Worm (Caenorhabditis elegans) whole organism, L4 larva: ENCODE data around the gene C49F8.15.

Experiments
- D1046.2 ChIP-seq: fragments of 200-800 bp; sonication (Bioruptor generic); IDR thresholded peaks from 2 replicates; pipeline ENCODE4 v1.3.6; 2022; ENCODE audit warnings: missing genetic modification characterization, missing compliant biosample characterization
- F10B5.3 ChIP-seq: sonication (generic microtip); optimal IDR thresholded peaks from 2 replicates; lab custom pipeline; 2016; ENCODE audit warnings: mild to moderate bottlenecking, missing genetic modification characterization, missing compliant biosample characterization
- T20F7.1 ChIP-seq: fragments of 200-800 bp; sonication (Bioruptor generic); optimal IDR thresholded peaks from 2 replicates; lab custom pipeline; 2018; ENCODE audit warnings: mild to moderate bottlenecking, missing genetic modification characterization, missing compliant biosample characterization
- Y48G9A.11 ChIP-seq: fragments of 200-800 bp; sonication (Bioruptor generic); IDR thresholded peaks from 2 replicates; pipeline ENCODE4 v1.3.6; 2022; ENCODE audit warnings: missing genetic modification reagents, missing genetic modification characterization, missing compliant biosample characterization
- ZK546.5 ChIP-seq, 2 experiments: sonication (generic microtip); optimal IDR thresholded peaks; 2 replicates each; lab custom pipeline; 2017; ENCODE audit warnings: missing biosample characterization in 2 of 2, missing genetic modification characterization in 2 of 2
- aha-1 ChIP-seq: fragments of 150-350 bp; peaks from one replicate; lab custom pipeline; 2014; ENCODE audit warnings: missing biosample characterization, missing genetic modification characterization
- aly-2 ChIP-seq: sonication (generic microtip); optimal IDR thresholded peaks from 2 replicates; lab custom pipeline; 2018; ENCODE audit warnings: missing biosample characterization, missing genetic modification characterization
- ama-1 ChIP-seq: fragments of 150-350 bp; optimal IDR thresholded peaks from 2 replicates; lab custom pipeline; 2014; ENCODE audit warnings: inconsistent platforms, mixed read lengths
- arid-1 ChIP-seq: fragments of 200-800 bp; sonication (Bioruptor generic); conservative IDR thresholded peaks from 2 replicates; pipeline ENCODE4 v1.3.6; 2022; ENCODE audit warnings: missing genetic modification reagents, missing genetic modification characterization, missing compliant biosample characterization
- ceh-20 ChIP-seq: fragments of 200-800 bp; sonication (Bioruptor generic); IDR thresholded peaks from 2 replicates; pipeline ENCODE4 v1.3.6; 2022; ENCODE audit warnings: missing genetic modification reagents, missing genetic modification characterization, missing compliant biosample characterization
- ceh-32 ChIP-seq: sonication (generic microtip); optimal IDR thresholded peaks from 2 replicates; lab custom pipeline; 2016; ENCODE audit warnings: mild to moderate bottlenecking, missing genetic modification characterization, missing compliant biosample characterization; ENCODE audit not compliant: poor library complexity
- ceh-82 ChIP-seq: sonication (generic microtip); optimal IDR thresholded peaks from 2 replicates; lab custom pipeline; 2017; ENCODE audit warnings: missing biosample characterization, missing genetic modification characterization
- ces-1 ChIP-seq: fragments of 150-350 bp; sonication (generic microtip); optimal IDR thresholded peaks from 4 replicates; lab custom pipeline; 2014; ENCODE audit warnings: missing biosample characterization, missing genetic modification reagents, missing genetic modification characterization
- cey-2 ChIP-seq: sonication (generic microtip); optimal IDR thresholded peaks from 3 replicates; lab custom pipeline; 2017; ENCODE audit warnings: missing genetic modification characterization, mild to moderate bottlenecking, missing compliant biosample characterization, antibody characterized with exemption, borderline replicate concordance; ENCODE audit not compliant: insufficient read depth
- dmd-6 ChIP-seq: fragments of 200-800 bp; sonication (Bioruptor generic); IDR thresholded peaks from 2 replicates; pipeline ENCODE4 v1.3.6; 2022; ENCODE audit warnings: missing genetic modification reagents, missing genetic modification characterization, missing compliant biosample characterization
- dmd-8 ChIP-seq: fragments of 200-800 bp; sonication (Bioruptor generic); IDR thresholded peaks from 2 replicates; pipeline ENCODE4 v1.3.6; 2022; ENCODE audit warnings: missing genetic modification characterization, missing compliant biosample characterization
- egl-27 ChIP-seq: sonication (generic microtip); optimal IDR thresholded peaks from 3 replicates; lab custom pipeline; 2017; ENCODE audit warnings: missing biosample characterization, missing genetic modification reagents, missing genetic modification characterization
- egl-43 ChIP-seq: fragments of 200-800 bp; sonication (Bioruptor generic); IDR thresholded peaks from 2 replicates; pipeline ENCODE4 v1.3.6; 2022; ENCODE audit warnings: missing genetic modification reagents, missing genetic modification characterization, missing compliant biosample characterization
- gei-8 ChIP-seq: fragments of 200-800 bp; sonication (Bioruptor generic); optimal IDR thresholded peaks from 2 replicates; lab custom pipeline; 2018; ENCODE audit warnings: mild to moderate bottlenecking, missing genetic modification characterization, missing compliant biosample characterization
- hlh-30 ChIP-seq: sonication (generic microtip); optimal IDR thresholded peaks from 2 replicates; lab custom pipeline; 2017; ENCODE audit warnings: antibody characterized with exemption, mild to moderate bottlenecking, missing genetic modification characterization, missing compliant biosample characterization; ENCODE audit not compliant: insufficient read depth
- hmg-1.1 ChIP-seq: fragments of 200-800 bp; sonication (Bioruptor generic); IDR thresholded peaks from 2 replicates; pipeline ENCODE4 v1.3.6; 2022; ENCODE audit warnings: missing genetic modification reagents, missing genetic modification characterization, missing compliant biosample characterization
- lin-13 ChIP-seq: fragments of 150-350 bp; optimal IDR thresholded peaks from 2 replicates; lab custom pipeline; 2014; ENCODE audit warnings: missing biosample characterization, missing genetic modification reagents, missing genetic modification characterization
- lin-15B ChIP-seq: fragments of 150-350 bp; sonication (generic microtip); optimal IDR thresholded peaks from 3 replicates; lab custom pipeline; 2014; ENCODE audit warnings: missing biosample characterization, missing genetic modification characterization
- lin-38 ChIP-seq: fragments of 200-800 bp; sonication (Bioruptor generic); IDR thresholded peaks from 2 replicates; pipeline ENCODE4 v1.3.6; 2022; ENCODE audit warnings: missing genetic modification reagents, missing genetic modification characterization, missing compliant biosample characterization
- mdl-1 ChIP-seq, 2 experiments: fragments of 150-350 bp in 1 of 2; sonication (generic microtip) in 1 of 2; optimal IDR thresholded peaks; 2 replicates each; lab custom pipeline; 2014 to 2017; ENCODE audit warnings: missing biosample characterization in 2 of 2, missing genetic modification characterization in 2 of 2
- mep-1 ChIP-seq: fragments of 150-350 bp; sonication (generic microtip); optimal IDR thresholded peaks from 3 replicates; lab custom pipeline; 2014; ENCODE audit warnings: missing biosample characterization, missing genetic modification characterization
- mes-2 ChIP-seq: sonication (generic microtip); optimal IDR thresholded peaks from 2 replicates; lab custom pipeline; 2016; ENCODE audit warnings: missing genotype, mild to moderate bottlenecking, missing genetic modification characterization, missing compliant biosample characterization; ENCODE audit not compliant: poor library complexity, severe bottlenecking
- nhr-10 ChIP-seq: fragments of 150-350 bp; optimal IDR thresholded peaks from 2 replicates; lab custom pipeline; 2014; ENCODE audit warnings: missing biosample characterization, missing genetic modification characterization
- nhr-11 ChIP-seq: fragments of 150-350 bp; optimal IDR thresholded peaks from 2 replicates; lab custom pipeline; 2014; ENCODE audit warnings: missing biosample characterization, missing genetic modification characterization
- nhr-48 ChIP-seq: sonication (generic microtip); optimal IDR thresholded peaks from 2 replicates; lab custom pipeline; 2016; ENCODE audit warnings: mild to moderate bottlenecking, missing genetic modification characterization, missing compliant biosample characterization
- nhr-6 ChIP-seq: fragments of 150-350 bp; optimal IDR thresholded peaks from 2 replicates; lab custom pipeline; 2014; ENCODE audit warnings: missing biosample characterization, missing genetic modification characterization
- nhr-76 ChIP-seq: fragments of 150-350 bp; optimal IDR thresholded peaks from 2 replicates; lab custom pipeline; 2014; ENCODE audit warnings: missing biosample characterization, missing genetic modification characterization
- pqm-1 ChIP-seq: sonication (generic microtip); optimal IDR thresholded peaks from 2 replicates; lab custom pipeline; 2017; ENCODE audit warnings: missing biosample characterization, missing genetic modification characterization
- sdz-12 ChIP-seq: fragments of 200-800 bp; sonication (Bioruptor generic); optimal IDR thresholded peaks from 2 replicates; lab custom pipeline; 2018; ENCODE audit warnings: mild to moderate bottlenecking, missing genetic modification characterization, missing compliant biosample characterization
- set-16 ChIP-seq: fragments of 200-800 bp; sonication (Bioruptor generic); IDR thresholded peaks from 2 replicates; pipeline ENCODE4 v1.3.6; 2022; ENCODE audit warnings: missing genetic modification reagents, missing genetic modification characterization, missing compliant biosample characterization
- spr-3 ChIP-seq: fragments of 200-800 bp; sonication (Bioruptor generic); optimal IDR thresholded peaks from 2 replicates; lab custom pipeline; 2018; ENCODE audit warnings: mild to moderate bottlenecking, missing genetic modification characterization, missing compliant biosample characterization
- unc-130 ChIP-seq: sonication (generic microtip); optimal IDR thresholded peaks from 2 replicates; lab custom pipeline; 2016; ENCODE audit warnings: missing genetic modification reagents, missing genetic modification characterization, missing compliant biosample characterization
- unc-39 ChIP-seq: sonication (generic microtip); optimal IDR thresholded peaks from 2 replicates; lab custom pipeline; 2017; ENCODE audit warnings: missing biosample characterization, missing genetic modification characterization
- unc-62 ChIP-seq, 3 experiments: fragments of 150-350 bp in 1 of 3; sonication (generic microtip); optimal IDR thresholded peaks in 2 of 3; peaks in 1 of 3; 1 replicate in 1 of 3; 2 replicates in 2 of 3; lab custom pipeline; 2014 to 2017; ENCODE audit warnings: missing biosample characterization in 3 of 3, missing genetic modification characterization in 3 of 3, missing genetic modification reagents in 3 of 3, missing genotype in 1 of 3
- vab-7 ChIP-seq: fragments of 200-800 bp; sonication (Bioruptor generic); IDR thresholded peaks from 2 replicates; pipeline ENCODE4 v1.3.6; 2022; ENCODE audit warnings: missing genetic modification reagents, missing genetic modification characterization, missing compliant biosample characterization
- zag-1 ChIP-seq: fragments of 150-350 bp; optimal IDR thresholded peaks from 2 replicates; lab custom pipeline; 2014; ENCODE audit warnings: missing biosample characterization, missing genetic modification characterization
- zip-2 ChIP-seq: fragments of 150-350 bp; optimal IDR thresholded peaks from 2 replicates; lab custom pipeline; 2014; ENCODE audit warnings: missing biosample characterization, missing genetic modification characterization
- ztf-7 ChIP-seq: fragments of 150-350 bp; optimal IDR thresholded peaks from 2 replicates; lab custom pipeline; 2014; ENCODE audit warnings: missing biosample characterization, missing genetic modification characterization

C49F8.15 gene

ce11 chrX:13380988-13381742, 18.8 kb upstream of the C49F8.15 start:
- TF ChIP-seq aha-1 (tag; lab: Kevin White, UChicago) (peak; percentile 95), hlh-30 (tag; lab: Kevin White, UChicago) (peak; percentile 0), unc-62 (GFP tag; optimal IDR thresholded peaks at IDR 0.05 in 1 of 2; lab: Kevin White, UChicago) (peak in 1 of 2 experiments; percentile 29), unc-62 (tag; optimal IDR thresholded peaks at IDR 0.05; lab: Kevin White, UChicago) (no peak), lin-13 (GFP tag; lab: Kevin White, UChicago) (no peak), ama-1 (no peak), zip-2 (peak; percentile 95)

DNA sequence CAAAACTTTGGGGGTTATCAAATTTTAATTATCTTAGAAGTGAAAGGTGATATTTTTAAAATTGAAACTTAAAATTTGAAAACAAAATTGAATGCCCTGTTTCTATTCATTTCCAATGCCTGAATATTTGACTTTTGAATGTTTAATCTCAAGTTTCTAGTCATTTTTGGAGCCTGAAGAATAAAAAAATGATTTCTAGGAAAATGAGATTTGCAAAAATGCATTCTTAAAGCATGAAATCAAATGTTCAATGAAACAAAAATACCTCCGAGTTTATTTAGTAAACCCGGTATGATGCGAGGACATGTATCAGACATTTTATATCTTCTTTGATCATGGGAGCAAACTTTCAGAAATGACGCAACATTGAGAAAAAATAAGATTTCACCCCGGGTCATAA, 16.7 kb upstream of the C49F8.15 start:
- peak; percentile 4 for TF ChIP-seq aha-1 (tag; lab: Kevin White, UChicago)
- TF ChIP-seq nhr-6 (tag; lab: Kevin White, UChicago), result no peak
- TF ChIP-seq nhr-11 (tag; lab: Kevin White, UChicago), result peak; percentile 9

DNA sequence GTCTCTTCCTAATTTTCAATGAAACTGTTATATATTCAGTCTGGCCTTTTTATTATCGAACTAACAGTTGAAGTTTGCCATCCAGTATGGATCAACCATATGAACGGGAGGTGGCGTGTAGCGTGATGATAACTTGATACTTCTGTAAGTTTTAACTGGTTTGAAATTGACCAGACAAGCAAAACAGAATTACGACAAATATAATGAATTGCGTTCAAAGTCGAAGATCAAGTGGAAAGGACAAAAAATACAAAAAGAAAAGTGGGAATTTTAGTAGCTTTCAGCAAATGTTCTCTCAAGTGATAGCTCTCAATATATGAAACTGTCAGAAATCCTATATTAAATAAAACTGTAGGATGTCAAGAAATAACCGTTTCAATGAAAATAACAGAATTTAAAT, 14.5 kb upstream of the C49F8.15 start, which contains the start of the genes C49F8.14 and gem-1:
TSS of gene C49F8.14 (minus strand) at position 99 of the 400 bp plus-strand sequence.
TSS of gene gem-1 (minus strand) at position 142 of the 400 bp plus-strand sequence.
- peak in 1 of 2 experiments; percentile 97 for TF ChIP-seq unc-62 (GFP tag; optimal IDR thresholded peaks at IDR 0.05 in 1 of 2; lab: Kevin White, UChicago)
- TF ChIP-seq unc-62 (tag; optimal IDR thresholded peaks at IDR 0.05; lab: Kevin White, UChicago), result no peak
- TF ChIP-seq lin-38 (GFP tag; lab: Robert Waterston, UW), result no peak

ce11 chrX:13376185-13376584, 13.8 kb upstream of the C49F8.15 start:
- TF ChIP-seq ces-1 (GFP tag; lab: Kevin White, UChicago) (no peak), arid-1 (no peak), unc-39 (tag; lab: Kevin White, UChicago) (no peak), ZK546.5 (tag; optimal IDR thresholded peaks at IDR 0.05; lab: Kevin White, UChicago) (no peak), cey-2 (tag; lab: Kevin White, UChicago) (no peak), ceh-82 (tag; lab: Kevin White, UChicago) (no peak), nhr-11 (tag; lab: Kevin White, UChicago) (no peak), ztf-7 (no peak), set-16 (GFP tag; lab: Robert Waterston, UW) (peak; percentile 85), sdz-12 (no peak), Y48G9A.11 (no peak), unc-130 (GFP tag; lab: Kevin White, UChicago) (no peak), nhr-76 (tag; lab: Kevin White, UChicago) (no peak), lin-15B (tag; lab: Kevin White, UChicago) (no peak), F10B5.3 (tag; lab: Kevin White, UChicago) (no peak), gei-8 (GFP tag; lab: Kevin White, UChicago) (no peak), vab-7 (GFP tag; lab: Robert Waterston, UW) (no peak), mdl-1 (tag; optimal IDR thresholded peaks at IDR 0.05; lab: Kevin White, UChicago) (no peak), aha-1 (tag; lab: Kevin White, UChicago) (peak; percentile 87), dmd-6 (no peak), T20F7.1 (GFP tag; lab: Kevin White, UChicago) (no peak), aly-2 (tag; lab: Kevin White, UChicago) (no peak), lin-13 (GFP tag; lab: Kevin White, UChicago) (no peak), mep-1 (tag; lab: Kevin White, UChicago) (no peak), ceh-32 (tag; lab: Kevin White, UChicago) (no peak), mes-2 (tag; lab: Kevin White, UChicago) (no peak), spr-3 (no peak), D1046.2 (GFP tag; lab: Robert Waterston, UW) (0 out of 2 replicates have a peak, but pooled peaks have one; percentile 37), zip-2 (no peak), dmd-8 (GFP tag; lab: Robert Waterston, UW) (0 out of 2 replicates have a peak, but pooled peaks have one; percentile 29), nhr-10 (tag; lab: Kevin White, UChicago) (no peak), ceh-20 (0 out of 2 replicates have a peak, but pooled peaks have one; percentile 18), egl-43 (GFP tag; lab: Robert Waterston, UW) (no peak), zag-1 (tag; lab: Kevin White, UChicago) (no peak), pqm-1 (no peak), hmg-1.1 (GFP tag; lab: Robert Waterston, UW) (no peak), nhr-48 (tag; lab: Kevin White, UChicago) (no peak), egl-27 (no peak)
